Worm (Caenorhabditis elegans): ENCODE measurements around the gene ZK1240.8.

ce11 chrII:2341515-2341914 is 12.7 kb upstream of the ZK1240.8 start, which contains the start of gene enri-1:
- TF ChIP-seq sea-2 (GFP tag; IDR thresholded peaks at IDR 0.05) = no peak
- no peak for TF ChIP-seq pha-4 (tag; optimal IDR thresholded peaks at IDR 0.05)
- no peak for TF ChIP-seq T26A5.8 (tag; optimal IDR thresholded peaks at IDR 0.05)
- TF ChIP-seq lin-26 (GFP tag; IDR thresholded peaks at IDR 0.05) = no peak
- TF ChIP-seq ama-1 (optimal IDR thresholded peaks at IDR 0.05) = no peak
- TF ChIP-seq ama-1 (GFP tag; optimal IDR thresholded peaks at IDR 0.05) = no peak
- TF ChIP-seq him-1 (tag; optimal IDR thresholded peaks at IDR 0.05) = no peak

Measured in whole organism, young adult.